Fruit fly (Drosophila melanogaster) whole organism, embryonic: ENCODE data around the gene bero.

ENCODE experiments used
- CG11085 ChIP-seq: fragments of 200-800 bp; sonication (Bioruptor generic); IDR thresholded peaks from 2 replicates; pipeline ENCODE4 v1.3.6; 2022; ENCODE audit warnings: missing biosample characterization, missing genetic modification characterization
- CG11504 ChIP-seq: fragments of 200-800 bp; sonication (Bioruptor generic); optimal IDR thresholded peaks from 3 replicates; lab custom pipeline; 2019; ENCODE audit warnings: missing biosample characterization, mild to moderate bottlenecking, missing genetic modification characterization, moderate library complexity
- CG11723 ChIP-seq: fragments of 200-800 bp; sonication (Bioruptor generic); optimal IDR thresholded peaks from 2 replicates; lab custom pipeline; 2017; ENCODE audit warnings: missing biosample characterization, mild to moderate bottlenecking, missing genetic modification characterization
- CG12236 ChIP-seq: fragments of 200-800 bp; sonication (Bioruptor generic); optimal IDR thresholded peaks from 2 replicates; lab custom pipeline; 2016; ENCODE audit warnings: missing biosample characterization, missing genetic modification characterization
- CG1233 ChIP-seq: fragments of 200-800 bp; sonication (Bioruptor generic); optimal IDR thresholded peaks from 4 replicates; lab custom pipeline; 2018; ENCODE audit warnings: missing biosample characterization, mild to moderate bottlenecking, missing genetic modification characterization
- CG13296 ChIP-seq: fragments of 200-800 bp; sonication (Bioruptor generic); optimal IDR thresholded peaks from 3 replicates; lab custom pipeline; 2018; ENCODE audit warnings: missing biosample characterization, mild to moderate bottlenecking, missing genetic modification characterization
- CG14050 ChIP-seq: fragments of 200-800 bp; sonication (Bioruptor generic); IDR thresholded peaks from 3 replicates; pipeline ENCODE4 v1.3.6; 2022; ENCODE audit warnings: missing biosample characterization, missing genetic modification characterization
- CG14710 ChIP-seq: fragments of 200-800 bp; sonication (Bioruptor generic); optimal IDR thresholded peaks from 3 replicates; lab custom pipeline; 2019; ENCODE audit warnings: missing biosample characterization, mild to moderate bottlenecking, missing genetic modification characterization, moderate library complexity
- CG17361 ChIP-seq: fragments of 200-800 bp; sonication (Bioruptor generic); IDR thresholded peaks from 3 replicates; pipeline ENCODE4 v1.3.6; 2022; ENCODE audit warnings: missing biosample characterization, missing genetic modification characterization
- CG17568 ChIP-seq: fragments of 200-800 bp; sonication (Bioruptor generic); optimal IDR thresholded peaks from 2 replicates; lab custom pipeline; 2018; ENCODE audit warnings: missing biosample characterization, mild to moderate bottlenecking, missing genetic modification characterization, moderate library complexity
- CG17829 ChIP-seq: fragments of 200-800 bp; optimal IDR thresholded peaks from 2 replicates; lab custom pipeline; 2019; ENCODE audit warnings: missing biosample characterization, mild to moderate bottlenecking, missing genetic modification characterization, moderate library complexity
- CG18599 ChIP-seq: fragments of 200-800 bp; sonication (Bioruptor generic); optimal IDR thresholded peaks from 3 replicates; lab custom pipeline; 2017; ENCODE audit warnings: missing biosample characterization, missing genetic modification characterization, mild to moderate bottlenecking, moderate library complexity, missing genetic modification reagents
- CG18764 ChIP-seq: fragments of 200-800 bp; sonication (Bioruptor generic); optimal IDR thresholded peaks from 3 replicates; lab custom pipeline; 2016; ENCODE audit warnings: missing biosample characterization, missing genetic modification characterization
- CG2875 ChIP-seq: fragments of 200-800 bp; sonication (Bioruptor generic); optimal IDR thresholded peaks from 2 replicates; lab custom pipeline; 2017; ENCODE audit warnings: missing biosample characterization, mild to moderate bottlenecking, missing genetic modification characterization, missing genetic modification reagents
- CG3726 ChIP-seq: fragments of 200-800 bp; sonication (Bioruptor generic); IDR thresholded peaks from 3 replicates; pipeline ENCODE4, ENCODE4 v1.3.6; 2022; ENCODE audit warnings: missing biosample characterization, missing genetic modification characterization
- CG4707 ChIP-seq: fragments of 200-800 bp; sonication (Bioruptor generic); optimal IDR thresholded peaks from 2 replicates; lab custom pipeline; 2018; ENCODE audit warnings: missing biosample characterization, mild to moderate bottlenecking, missing genetic modification characterization, moderate library complexity
- CG4820 ChIP-seq: fragments of 200-800 bp; sonication (Bioruptor generic); optimal IDR thresholded peaks from 3 replicates; lab custom pipeline; 2016; ENCODE audit warnings: missing biosample characterization, missing genetic modification characterization
- CG5180 ChIP-seq: fragments of 200-800 bp; sonication (Bioruptor generic); optimal IDR thresholded peaks from 3 replicates; lab custom pipeline; 2017; ENCODE audit warnings: missing biosample characterization, missing genetic modification characterization, mild to moderate bottlenecking, moderate library complexity, missing genetic modification reagents
- CG5245 ChIP-seq: fragments of 200-800 bp; sonication (Bioruptor generic); optimal IDR thresholded peaks from 3 replicates; lab custom pipeline; 2016; ENCODE audit warnings: missing biosample characterization, missing genetic modification characterization
- CG6175 ChIP-seq: fragments of 200-800 bp; sonication (Bioruptor generic); IDR thresholded peaks from 3 replicates; pipeline ENCODE4 v1.3.6; 2022; ENCODE audit warnings: missing biosample characterization, missing genetic modification characterization
- CG6272 ChIP-seq: fragments of 200-800 bp; sonication (Bioruptor generic); IDR thresholded peaks from 2 replicates; pipeline ENCODE4 v1.3.6; 2022; ENCODE audit warnings: missing biosample characterization, missing genetic modification characterization
- CG6854 ChIP-seq: fragments of 200-800 bp; sonication (Bioruptor generic); optimal IDR thresholded peaks from 3 replicates; lab custom pipeline; 2017; ENCODE audit warnings: missing biosample characterization, mild to moderate bottlenecking, missing genetic modification characterization
- CG7271 ChIP-seq: fragments of 200-800 bp; sonication (Bioruptor generic); optimal IDR thresholded peaks from 2 replicates; lab custom pipeline; 2018; ENCODE audit warnings: missing biosample characterization, mild to moderate bottlenecking, missing genetic modification characterization, moderate library complexity
- Chrac-16 ChIP-seq: fragments of 200-800 bp; sonication (Bioruptor generic); optimal IDR thresholded peaks from 3 replicates; lab custom pipeline; 2016; ENCODE audit warnings: missing biosample characterization, missing genetic modification characterization
- H15 ChIP-seq: fragments of 200-800 bp; sonication (Bioruptor generic); IDR thresholded peaks from 3 replicates; pipeline ENCODE4 v1.3.6; 2022; ENCODE audit warnings: missing biosample characterization, missing genetic modification characterization
- HHEX ChIP-seq: fragments of 200-800 bp; sonication (Bioruptor generic); optimal IDR thresholded peaks from 3 replicates; lab custom pipeline; 2017; ENCODE audit warnings: missing biosample characterization, mild to moderate bottlenecking, missing genetic modification characterization, missing genetic modification reagents
- Hmr ChIP-seq: fragments of 200-800 bp; sonication (Bioruptor generic); optimal IDR thresholded peaks from 3 replicates; lab custom pipeline; 2017; ENCODE audit warnings: mild to moderate bottlenecking, missing biosample characterization, missing genetic modification reagents, missing genetic modification characterization
- MTF-1 ChIP-seq: fragments of 200-800 bp; sonication (Bioruptor generic); optimal IDR thresholded peaks from 2 replicates; lab custom pipeline; 2018; ENCODE audit warnings: missing biosample characterization, mild to moderate bottlenecking, missing genetic modification characterization, borderline replicate concordance
- Nf-YA ChIP-seq: fragments of 200-800 bp; sonication (Bioruptor generic); IDR thresholded peaks from 2 replicates; pipeline ENCODE4 v1.3.6; 2022; ENCODE audit warnings: missing biosample characterization, missing genetic modification characterization
- PHDP ChIP-seq: fragments of 200-800 bp; sonication (Bioruptor generic); optimal IDR thresholded peaks from 3 replicates; lab custom pipeline; 2018; ENCODE audit warnings: missing biosample characterization, mild to moderate bottlenecking, missing genetic modification characterization, moderate library complexity
- Pdp1 ChIP-seq, 2 experiments: fragments of 200-800 bp; sonication (Bioruptor generic); optimal IDR thresholded peaks; 3 replicates each; lab custom pipeline; 2016; ENCODE audit warnings: missing biosample characterization in 2 of 2, missing genetic modification characterization in 2 of 2, mild to moderate bottlenecking in 1 of 2, moderate library complexity in 1 of 2
- Usf ChIP-seq: fragments of 200-800 bp; sonication (Bioruptor generic); optimal IDR thresholded peaks from 2 replicates; lab custom pipeline; 2017; ENCODE audit warnings: missing genotype, missing biosample characterization, missing genetic modification characterization
- ara ChIP-seq: fragments of 200-800 bp; sonication (Bioruptor generic); IDR thresholded peaks from 2 replicates; pipeline ENCODE4 v1.3.6; 2022; ENCODE audit warnings: missing biosample characterization, missing genetic modification characterization
- chif ChIP-seq, 2 experiments: fragments of 200-800 bp; sonication (Bioruptor generic); optimal IDR thresholded peaks; 3 replicates each; lab custom pipeline; 2016; ENCODE audit warnings: missing biosample characterization in 2 of 2, missing genetic modification characterization in 2 of 2
- cwo ChIP-seq: fragments of 200-800 bp; sonication (Bioruptor generic); optimal IDR thresholded peaks from 3 replicates; lab custom pipeline; 2017; ENCODE audit warnings: missing biosample characterization, missing genetic modification characterization, mild to moderate bottlenecking, moderate library complexity, missing genetic modification reagents
- emc ChIP-seq: fragments of 200-800 bp; sonication (Bioruptor generic); optimal IDR thresholded peaks from 2 replicates; lab custom pipeline; 2016; ENCODE audit warnings: missing biosample characterization, missing genetic modification characterization
- eyg ChIP-seq: fragments of 200-800 bp; sonication (Bioruptor generic); optimal IDR thresholded peaks from 3 replicates; lab custom pipeline; 2016; ENCODE audit warnings: missing biosample characterization, missing genetic modification characterization
- fd3F ChIP-seq: fragments of 200-800 bp; sonication (Bioruptor generic); optimal IDR thresholded peaks from 2 replicates; lab custom pipeline; 2018; ENCODE audit warnings: missing biosample characterization, mild to moderate bottlenecking, missing genetic modification characterization, moderate library complexity
- gsb-n ChIP-seq: fragments of 200-800 bp; sonication (Bioruptor generic); optimal IDR thresholded peaks from 3 replicates; lab custom pipeline; 2018; ENCODE audit warnings: missing biosample characterization, mild to moderate bottlenecking, missing genetic modification characterization
- kni ChIP-seq: fragments of 200-800 bp; sonication (Bioruptor generic); optimal IDR thresholded peaks from 3 replicates; lab custom pipeline; 2017; ENCODE audit warnings: mild to moderate bottlenecking, missing biosample characterization, missing genetic modification reagents, missing genetic modification characterization
- lab ChIP-seq: fragments of 200-800 bp; sonication (Bioruptor generic); optimal IDR thresholded peaks from 3 replicates; lab custom pipeline; 2017; ENCODE audit warnings: missing biosample characterization, missing genetic modification characterization, mild to moderate bottlenecking, moderate library complexity, missing genetic modification reagents
- maf-S ChIP-seq: fragments of 200-800 bp; sonication (Bioruptor generic); optimal IDR thresholded peaks from 2 replicates; lab custom pipeline; 2016; ENCODE audit warnings: missing biosample characterization, missing genetic modification characterization
- mam ChIP-seq: fragments of 200-800 bp; sonication (Bioruptor generic); optimal IDR thresholded peaks from 3 replicates; lab custom pipeline; 2016; ENCODE audit warnings: missing biosample characterization, missing genetic modification characterization
- oc ChIP-seq: fragments of 200-800 bp; sonication (Bioruptor generic); optimal IDR thresholded peaks from 2 replicates; lab custom pipeline; 2018; ENCODE audit warnings: missing biosample characterization, mild to moderate bottlenecking, missing genetic modification characterization, moderate library complexity
- peb ChIP-seq: fragments of 200-800 bp; sonication (Bioruptor generic); IDR thresholded peaks from 2 replicates; pipeline ENCODE4 v1.3.6; 2022; ENCODE audit warnings: missing biosample characterization, missing genetic modification characterization
- pnt ChIP-seq: fragments of 200-800 bp; sonication (Bioruptor generic); optimal IDR thresholded peaks from 3 replicates; lab custom pipeline; 2016; ENCODE audit warnings: missing biosample characterization, missing genetic modification characterization
- row ChIP-seq: fragments of 200-800 bp; sonication (Bioruptor generic); IDR thresholded peaks from 3 replicates; pipeline ENCODE4 v1.3.6; 2022; ENCODE audit warnings: missing biosample characterization, missing genetic modification characterization
- tgo ChIP-seq: fragments of 200-800 bp; sonication (Bioruptor generic); IDR thresholded peaks from 3 replicates; pipeline ENCODE4 v1.3.6; 2022; ENCODE audit warnings: missing biosample characterization, missing genetic modification characterization
- wek ChIP-seq: fragments of 200-800 bp; sonication (Bioruptor generic); optimal IDR thresholded peaks from 3 replicates; lab custom pipeline; 2018; ENCODE audit warnings: missing biosample characterization, mild to moderate bottlenecking, missing genetic modification characterization, moderate library complexity

The bero gene

dm6 chr2L:20811039-20811652, 47.3 kb upstream of the bero start:
- TF ChIP-seq CG4820 (GFP tag; lab: Kevin White, UChicago) (peak; percentile 41), chif (GFP tag; optimal IDR thresholded peaks at IDR 0.05; lab: Kevin White, UChicago) (peak in 1 of 2 experiments; percentile 35), CG1233 (GFP tag; lab: Kevin White, UChicago) (no peak), CG4707 (GFP tag; lab: Kevin White, UChicago) (no peak), emc (GFP tag; lab: Kevin White, UChicago) (no peak), PHDP (peak; percentile 44), CG11504 (tag; lab: Kevin White, UChicago) (peak; percentile 59), fd3F (peak; percentile 29), lab (GFP tag; lab: Kevin White, UChicago) (peak; percentile 54), kni (peak; percentile 55), CG5245 (no peak), peb (no peak), mam (no peak), CG3726 (GFP tag; lab: Robert Waterston, UW) (no peak), CG17829 (tag; lab: Kevin White, UChicago) (peak; percentile 29), CG17361 (GFP tag; lab: Robert Waterston, UW) (peak; percentile 64; the same call in 1 of the 3 replicates), CG11085 (no peak), cwo (GFP tag; lab: Kevin White, UChicago) (peak; percentile 38), CG6272 (no peak), CG18764 (GFP tag; lab: Kevin White, UChicago) (no peak), tgo (GFP tag; lab: Robert Waterston, UW) (peak; percentile 17; the same call in 1 of the 3 replicates), wek (GFP tag; lab: Kevin White, UChicago) (peak; percentile 45), CG18599 (GFP tag; lab: Kevin White, UChicago) (peak; percentile 46), ara (GFP tag; lab: Robert Waterston, UW) (no peak; the same call in 1 of the 2 replicates), row (peak; percentile 70), Pdp1 (GFP tag; optimal IDR thresholded peaks at IDR 0.05; lab: Kevin White, UChicago) (peak in 1 of 2 experiments; percentile 84), pnt (peak; percentile 2), CG14050 (GFP tag; lab: Robert Waterston, UW) (peak; percentile 49), eyg (GFP tag; lab: Kevin White, UChicago) (no peak), Nf-YA (GFP tag; lab: Robert Waterston, UW) (no peak), CG6175 (GFP tag; lab: Robert Waterston, UW) (no peak), CG13296 (peak; percentile 68), CG12236 (GFP tag; lab: Kevin White, UChicago) (no peak), H15 (peak; percentile 60; the same call in 2 of the 3 replicates), CG14710 (tag; lab: Kevin White, UChicago) (no peak), CG7271 (tag; lab: Kevin White, UChicago) (no peak), maf-S (GFP tag; lab: Kevin White, UChicago) (no peak), oc (peak; percentile 6), Chrac-16 (GFP tag; lab: Kevin White, UChicago) (peak; percentile 15), CG5180 (peak; percentile 28), gsb-n (tag; lab: Kevin White, UChicago) (peak; percentile 34), Hmr (GFP tag; lab: Kevin White, UChicago) (peak; percentile 42), HHEX (peak; percentile 19), CG11723 (GFP tag; lab: Kevin White, UChicago) (no peak), CG17568 (GFP tag; lab: Kevin White, UChicago) (peak; percentile 34), Usf (GFP tag; lab: Kevin White, UChicago) (no peak), CG6854 (no peak), MTF-1 (GFP tag; lab: Kevin White, UChicago) (no peak), CG2875 (GFP tag; lab: Kevin White, UChicago) (no peak)
